Worm (Caenorhabditis elegans) whole organism, late embryonic: ENCODE results near the gene spig-7.

Experiments used
- F13H6.1 ChIP-seq: sonication (generic microtip); optimal IDR thresholded peaks from 2 replicates; lab custom pipeline; 2016; ENCODE audit warnings: missing genetic modification characterization, missing compliant biosample characterization
- ama-1 ChIP-seq: fragments of 150-350 bp; optimal IDR thresholded peaks from 2 replicates; lab custom pipeline; 2014
- ceh-18 ChIP-seq: sonication (generic microtip); optimal IDR thresholded peaks from 2 replicates; lab custom pipeline; 2016; ENCODE audit warnings: missing genetic modification characterization, missing compliant biosample characterization
- ceh-45 ChIP-seq: fragments of 200-800 bp; sonication (Bioruptor generic); IDR thresholded peaks from 2 replicates; pipeline ENCODE4 v1.3.6; 2022; ENCODE audit warnings: missing genetic modification reagents, missing genetic modification characterization, missing compliant biosample characterization
- mec-3 ChIP-seq: sonication (generic microtip); optimal IDR thresholded peaks from 2 replicates; lab custom pipeline; 2016; ENCODE audit warnings: borderline replicate concordance, missing genetic modification characterization, missing compliant biosample characterization
- pat-9 ChIP-seq: fragments of 200-800 bp; sonication (Bioruptor generic); optimal IDR thresholded peaks from 2 replicates; lab custom pipeline; 2018; ENCODE audit warnings: mild to moderate bottlenecking, missing genetic modification characterization, moderate library complexity, missing compliant biosample characterization
- pqm-1 ChIP-seq: sonication (generic microtip); optimal IDR thresholded peaks from 2 replicates; lab custom pipeline; 2016; ENCODE audit warnings: missing genetic modification characterization, missing compliant biosample characterization

DNA sequence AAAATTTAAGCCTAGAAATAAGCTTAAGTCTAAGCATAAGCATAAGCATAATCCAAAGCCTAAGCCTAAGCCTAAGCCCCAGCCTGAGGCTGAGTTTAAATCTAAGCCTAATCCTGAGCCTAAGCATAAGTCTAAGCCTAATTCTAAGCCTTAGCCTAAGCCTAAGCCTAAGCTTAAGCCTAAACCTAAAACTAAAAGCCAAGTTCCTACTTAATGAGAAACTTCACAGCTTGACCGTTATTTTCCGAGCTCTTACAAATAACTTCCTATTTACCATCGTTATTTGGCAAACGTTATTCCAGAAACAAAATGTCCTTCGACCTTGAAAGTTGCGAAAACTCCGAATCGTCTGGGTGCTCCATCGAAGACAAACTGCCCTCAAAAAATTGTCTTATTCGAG, 12.8 kb upstream of the spig-7 start, which contains the start of gene C38C3.4:
- TF ChIP-seq ceh-18 (tag; lab: Kevin White, UChicago) (no peak), mec-3 (tag; lab: Kevin White, UChicago) (no peak), F13H6.1 (tag; lab: Kevin White, UChicago) (no peak), pqm-1 (tag; lab: Kevin White, UChicago) (no peak), ceh-45 (GFP tag; lab: Robert Waterston, UW) (no peak), ama-1 (lab: Kevin White, UChicago) (no peak), pat-9 (tag; lab: Kevin White, UChicago) (no peak)
